Worm (Caenorhabditis elegans) whole organism, late embryonic: Measurements from ENCODE around the gene moma-1.

Experiments used
- hlh-13 ChIP-seq: fragments of 200-800 bp; sonication (Bioruptor generic); optimal IDR thresholded peaks from 2 replicates; lab custom pipeline; 2018; ENCODE audit warnings: mild to moderate bottlenecking, missing genetic modification characterization, missing compliant biosample characterization
- hlh-15 ChIP-seq: sonication (generic microtip); optimal IDR thresholded peaks from 2 replicates; lab custom pipeline; 2016; ENCODE audit warnings: missing genetic modification characterization, missing compliant biosample characterization
- pat-9 ChIP-seq: fragments of 200-800 bp; sonication (Bioruptor generic); optimal IDR thresholded peaks from 2 replicates; lab custom pipeline; 2018; ENCODE audit warnings: mild to moderate bottlenecking, missing genetic modification characterization, moderate library complexity, missing compliant biosample characterization

DNA sequence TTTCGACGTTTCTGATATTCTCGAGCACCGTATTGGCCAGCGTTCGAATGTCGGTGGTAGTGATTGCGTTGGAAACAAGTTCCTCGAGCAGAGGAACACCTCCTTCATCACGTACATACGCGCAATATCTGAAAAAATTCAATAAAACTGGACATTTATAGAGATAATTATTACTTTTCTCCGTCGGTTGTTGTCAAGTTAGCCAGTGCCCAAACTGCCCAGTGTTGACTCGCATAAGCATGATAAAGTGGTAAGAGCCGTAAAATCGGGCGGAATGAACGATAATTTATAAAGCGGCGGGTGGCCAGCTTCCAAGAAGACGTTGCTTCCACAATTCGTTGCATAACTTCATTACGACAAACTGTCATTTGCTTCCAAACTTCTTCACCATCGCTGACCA is 31.4 kb upstream of the moma-1 start:
- TF ChIP-seq hlh-15 = no peak
- TF ChIP-seq pat-9 = no peak
- no peak for TF ChIP-seq hlh-13
